Fruit fly (Drosophila melanogaster): ENCODE data around the gene CG5026.

The CG5026 gene

dm6 chr3L:9011485-9012389, 43.4 kb downstream of the CG5026 start (continued):
- TF ChIP-seq luna (GFP tag; optimal IDR thresholded peaks at IDR 0.05) (no peak), org-1 (GFP tag; optimal IDR thresholded peaks at IDR 0.05) (peak; percentile 75), gce (GFP tag; IDR thresholded peaks at IDR 0.05) (peak; percentile 61; the same call in 2 of the 3 replicates), Dp (GFP tag; optimal IDR thresholded peaks at IDR 0.05) (no peak), Ada2b (GFP tag; IDR thresholded peaks at IDR 0.05) (peak; percentile 58), dysf (GFP tag; IDR thresholded peaks at IDR 0.05) (peak; percentile 55; the same call in 1 of the 3 replicates), NfI (GFP tag; optimal IDR thresholded peaks at IDR 0.05) (no peak), danr (GFP tag; IDR thresholded peaks at IDR 0.05) (peak; percentile 35; the same call in 1 of the 2 replicates), CG1024 (GFP tag; IDR thresholded peaks at IDR 0.05) (peak; percentile 88), nmo (GFP tag; optimal IDR thresholded peaks at IDR 0.05) (peak; percentile 83), Fer2 (tag; optimal IDR thresholded peaks at IDR 0.05) (no peak), ash1 (GFP tag; optimal IDR thresholded peaks at IDR 0.05) (no peak), CG7963 (GFP tag; IDR thresholded peaks at IDR 0.05; ENCODE audit: partially characterized antibody) (no peak), jumu (GFP tag; optimal IDR thresholded peaks at IDR 0.05) (peak; percentile 85), Vsx1 (GFP tag; optimal IDR thresholded peaks at IDR 0.05) (peak; percentile 12), Side (GFP tag; optimal IDR thresholded peaks at IDR 0.05) (peak; percentile 81), knrl (GFP tag; IDR thresholded peaks at IDR 0.05; ENCODE audit: partially characterized antibody) (no peak), Mes4 (GFP tag; optimal IDR thresholded peaks at IDR 0.05) (peak; percentile 75), CG16863 (GFP tag; optimal IDR thresholded peaks at IDR 0.05) (peak; percentile 76), Ptx1 (GFP tag; IDR thresholded peaks at IDR 0.05) (peak; percentile 69), stc (GFP tag; IDR thresholded peaks at IDR 0.05) (peak; percentile 42; the same call in 1 of the 2 replicates), HLHmδ (GFP tag; optimal IDR thresholded peaks at IDR 0.05) (peak; percentile 20), cwo (GFP tag; optimal IDR thresholded peaks at IDR 0.05) (no peak), CG30431 (GFP tag; optimal IDR thresholded peaks at IDR 0.05) (peak; percentile 71), Poxn (GFP tag; IDR thresholded peaks at IDR 0.05) (no peak), CG4820 (GFP tag; optimal IDR thresholded peaks at IDR 0.05) (peak; percentile 77), CG6175 (GFP tag; IDR thresholded peaks at IDR 0.05) (no peak), CG3726 (GFP tag; IDR thresholded peaks at IDR 0.05) (peak; percentile 82; the same call in 2 of the 3 replicates), Dll (GFP tag; IDR thresholded peaks at IDR 0.05; ENCODE audit: partially characterized antibody) (no peak), CG2129 (GFP tag; IDR thresholded peaks at IDR 0.05; ENCODE audit: partially characterized antibody) (no peak), CG8765 (GFP tag; IDR thresholded peaks at IDR 0.05) (peak; percentile 93), HLH3B (GFP tag; IDR thresholded peaks at IDR 0.05) (peak; percentile 80), tgo (GFP tag; IDR thresholded peaks at IDR 0.05) (peak; percentile 68), eyg (GFP tag; optimal IDR thresholded peaks at IDR 0.05) (no peak), ac (GFP tag; optimal IDR thresholded peaks at IDR 0.05) (peak; percentile 89), Asciz (GFP tag; optimal IDR thresholded peaks at IDR 0.05) (peak; percentile 60), Bgb (GFP tag; IDR thresholded peaks at IDR 0.05; ENCODE audit: partially characterized antibody) (no peak), sna (GFP tag; IDR thresholded peaks at IDR 0.05; ENCODE audit: partially characterized antibody) (no peak), pzg (GFP tag; optimal IDR thresholded peaks at IDR 0.05) (no peak), CG3847 (GFP tag; IDR thresholded peaks at IDR 0.05) (peak; percentile 27; the same call in 1 of the 2 replicates), CG11247 (GFP tag; IDR thresholded peaks at IDR 0.05) (peak; percentile 71), CG30403 (GFP tag; optimal IDR thresholded peaks at IDR 0.05) (peak; percentile 66), NC2α (GFP tag; optimal IDR thresholded peaks at IDR 0.05) (peak; percentile 51), Oaz (GFP tag; IDR thresholded peaks at IDR 0.05) (no peak), Nf-YC (tag; optimal IDR thresholded peaks at IDR 0.05) (no peak), CG4617 (GFP tag; optimal IDR thresholded peaks at IDR 0.05; ENCODE audit: borderline replicate concordance) (peak; percentile 14), ssp (GFP tag; IDR thresholded peaks at IDR 0.05) (peak; percentile 74), CG17802 (tag; optimal IDR thresholded peaks at IDR 0.05) (peak; percentile 45)
